Worm (Caenorhabditis elegans) whole organism, L4/young adult: ENCODE results near the gene B0035.18.

Experiments
- W03F9.2 ChIP-seq: fragments of 150-350 bp; optimal IDR thresholded peaks from 2 replicates; lab custom pipeline; 2014; ENCODE audit warnings: missing biosample characterization, missing genetic modification characterization
- him-1 ChIP-seq: sonication (generic microtip); optimal IDR thresholded peaks from 2 replicates; lab custom pipeline; 2016; ENCODE audit warnings: missing genotype, missing genetic modification reagents, missing genetic modification characterization, missing compliant biosample characterization

ce11 chrIV:11350809-11351208 is 30.7 kb downstream of the B0035.18 start:
- TF ChIP-seq him-1 (no peak), W03F9.2 (tag; lab: Kevin White, UChicago) (no peak)
